Fruit fly (Drosophila melanogaster) whole organism, wandering third instar larva: ENCODE results near the gene CG10581.

Experiments
- CG9705 ChIP-seq: fragments of 200-800 bp; sonication (Bioruptor generic); optimal IDR thresholded peaks from 2 replicates; lab custom pipeline; 2018; ENCODE audit warnings: missing biosample characterization, mild to moderate bottlenecking, missing genetic modification characterization
- Mio ChIP-seq: sonication (Bioruptor generic); optimal IDR thresholded peaks from 2 replicates; lab custom pipeline; 2016; ENCODE audit warnings: missing biosample characterization, missing genetic modification characterization
- OdsH ChIP-seq: fragments of 200-800 bp; sonication (Bioruptor generic); optimal IDR thresholded peaks from 2 replicates; lab custom pipeline; 2016; ENCODE audit warnings: missing biosample characterization, mild to moderate bottlenecking, missing genetic modification characterization
- brk ChIP-seq: fragments of 200-800 bp; sonication (Bioruptor generic); optimal IDR thresholded peaks from 2 replicates; lab custom pipeline; 2016; ENCODE audit warnings: missing biosample characterization, mild to moderate bottlenecking, missing genetic modification characterization
- h ChIP-seq: fragments of 200-800 bp; sonication (Bioruptor generic); optimal IDR thresholded peaks from 3 replicates; lab custom pipeline; 2016; ENCODE audit warnings: missing biosample characterization, mild to moderate bottlenecking, missing genetic modification characterization
- pan ChIP-seq: fragments of >200 bp; optimal IDR thresholded peaks from 2 replicates; lab custom pipeline; 2017
- woc ChIP-seq: sonication (Bioruptor generic); optimal IDR thresholded peaks from 2 replicates; lab custom pipeline; 2016; ENCODE audit warnings: missing biosample characterization, mild to moderate bottlenecking, missing genetic modification characterization

DNA sequence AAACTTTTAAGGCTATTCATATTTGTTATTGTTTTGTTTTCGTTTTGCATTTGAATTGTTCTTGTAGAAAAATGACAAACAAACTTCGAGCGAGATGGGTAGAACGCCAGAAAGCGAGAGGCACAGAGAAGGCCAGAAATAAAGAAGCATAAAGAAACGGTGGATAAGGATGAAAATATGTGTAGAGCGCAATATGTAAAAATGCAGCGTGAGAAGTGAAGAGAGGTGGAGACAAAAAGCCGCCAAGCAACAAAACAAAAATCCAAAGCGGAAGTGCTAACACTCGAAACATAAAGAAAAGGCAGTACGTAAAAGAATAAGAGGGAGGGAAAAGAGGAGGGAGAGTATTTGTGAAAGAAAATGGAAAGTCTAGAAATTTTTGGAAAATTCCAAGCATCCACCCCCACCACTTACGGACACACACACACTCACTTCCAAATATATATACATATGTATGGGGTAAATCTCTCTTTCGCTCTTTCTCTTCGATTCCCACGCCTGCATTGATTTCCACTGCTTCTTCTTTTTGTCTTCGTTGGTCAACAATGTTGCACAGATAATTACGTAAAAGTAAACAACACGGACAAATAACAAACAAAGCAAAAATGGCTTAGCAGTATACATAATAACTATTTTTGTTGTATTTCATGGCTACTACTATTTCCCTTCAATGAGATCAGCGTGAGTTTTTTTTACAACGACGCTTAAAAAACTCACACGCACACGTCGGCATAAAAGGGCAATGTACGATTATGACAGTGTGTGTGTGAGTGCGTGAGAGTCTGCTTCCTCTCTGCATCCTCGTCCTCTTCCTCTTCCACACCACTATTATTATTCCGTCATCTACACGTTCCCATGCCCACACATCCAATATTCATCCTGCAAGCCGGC, 26.4 kb downstream of the CG10581 start:
- TF ChIP-seq brk (GFP tag; lab: Kevin White, UChicago) (no peak), Mio (no peak), h (GFP tag; lab: Kevin White, UChicago) (no peak), CG9705 (GFP tag; lab: Kevin White, UChicago) (no peak), OdsH (no peak), pan (lab: Kevin White, UChicago) (no peak), woc (no peak)
